Fruit fly (Drosophila melanogaster) whole organism, wandering third instar larva: ENCODE measurements around the gene CG42822.

ENCODE experiments used
- Abd-B ChIP-seq: fragments of >200 bp; optimal IDR thresholded peaks from 2 replicates; lab custom pipeline; 2017; ENCODE audit warnings: missing biosample characterization, missing genetic modification characterization
- CG32264 ChIP-seq: fragments of 200-800 bp; sonication (Bioruptor generic); optimal IDR thresholded peaks from 2 replicates; lab custom pipeline; 2016; ENCODE audit warnings: missing biosample characterization, missing genetic modification characterization
- CG9705 ChIP-seq: fragments of 200-800 bp; sonication (Bioruptor generic); optimal IDR thresholded peaks from 2 replicates; lab custom pipeline; 2018; ENCODE audit warnings: missing biosample characterization, mild to moderate bottlenecking, missing genetic modification characterization
- CrebA ChIP-seq: fragments of 200-800 bp; sonication (Bioruptor generic); optimal IDR thresholded peaks from 2 replicates; lab custom pipeline; 2016; ENCODE audit warnings: missing biosample characterization, mild to moderate bottlenecking, missing genetic modification characterization, borderline replicate concordance
- Dfd ChIP-seq: fragments of >200 bp; optimal IDR thresholded peaks from 2 replicates; lab custom pipeline; 2017; ENCODE audit warnings: missing biosample characterization, missing genetic modification characterization
- Dif ChIP-seq: fragments of 200-275, 200-300 bp; sonication (Bioruptor generic); optimal IDR thresholded peaks from 2 replicates; lab custom pipeline; 2018; ENCODE audit warnings: missing biosample characterization, missing genetic modification characterization; ENCODE audit not compliant: partially characterized antibody
- GATAd ChIP-seq: sonication (Bioruptor generic); optimal IDR thresholded peaks from 2 replicates; lab custom pipeline; 2016; ENCODE audit warnings: missing biosample characterization, missing genetic modification characterization
- HLH106 ChIP-seq: fragments of 200-800 bp; optimal IDR thresholded peaks from 3 replicates; lab custom pipeline; 2019; ENCODE audit warnings: missing biosample characterization, mild to moderate bottlenecking, missing genetic modification characterization, moderate library complexity
- Hnf4 ChIP-seq: fragments of 200-800 bp; sonication (Bioruptor generic); optimal IDR thresholded peaks from 2 replicates; lab custom pipeline; 2016; ENCODE audit warnings: missing biosample characterization, mild to moderate bottlenecking, missing genetic modification characterization
- Hr78 ChIP-seq: fragments of >200 bp; optimal IDR thresholded peaks from 2 replicates; lab custom pipeline; 2017; ENCODE audit warnings: missing biosample characterization, missing genetic modification characterization
- Jra ChIP-seq: sonication (Bioruptor generic); optimal IDR thresholded peaks from 2 replicates; lab custom pipeline; 2016; ENCODE audit warnings: missing biosample characterization, missing genetic modification characterization
- Mio ChIP-seq: sonication (Bioruptor generic); optimal IDR thresholded peaks from 2 replicates; lab custom pipeline; 2016; ENCODE audit warnings: missing biosample characterization, missing genetic modification characterization
- Myc ChIP-seq: fragments of >200 bp; optimal IDR thresholded peaks from 2 replicates; lab custom pipeline; 2017
- N ChIP-seq: fragments of >200 bp; optimal IDR thresholded peaks from 2 replicates; lab custom pipeline; 2018; ENCODE audit warnings: missing biosample characterization, missing external identifiers, missing genetic modification characterization
- OdsH ChIP-seq: fragments of 200-800 bp; sonication (Bioruptor generic); optimal IDR thresholded peaks from 2 replicates; lab custom pipeline; 2016; ENCODE audit warnings: missing biosample characterization, mild to moderate bottlenecking, missing genetic modification characterization
- Rel ChIP-seq, 2 experiments: fragments of 200-800 bp; sonication (Bioruptor generic) in 1 of 2; optimal IDR thresholded peaks; 2 replicates in 1 of 2; 3 replicates in 1 of 2; lab custom pipeline; 2016 to 2019; ENCODE audit warnings: mild to moderate bottlenecking in 2 of 2, missing biosample characterization in 2 of 2, missing genetic modification characterization in 2 of 2, moderate library complexity in 1 of 2
- Vsx2 ChIP-seq: fragments of 200-300, 225-300 bp; sonication (Bioruptor generic); optimal IDR thresholded peaks from 2 replicates; lab custom pipeline; 2018; ENCODE audit warnings: missing biosample characterization, missing genetic modification characterization; ENCODE audit not compliant: partially characterized antibody
- br ChIP-seq: fragments of 200-800 bp; sonication (Bioruptor generic); optimal IDR thresholded peaks from 2 replicates; lab custom pipeline; 2016; ENCODE audit warnings: missing biosample characterization, missing genetic modification characterization
- brk ChIP-seq: fragments of 200-800 bp; sonication (Bioruptor generic); optimal IDR thresholded peaks from 2 replicates; lab custom pipeline; 2016; ENCODE audit warnings: missing biosample characterization, mild to moderate bottlenecking, missing genetic modification characterization
- dl ChIP-seq, 2 experiments: fragments of 175-275, 200-275 bp in 1 of 2; fragments of 200-275 bp in 1 of 2; sonication (Bioruptor generic); optimal IDR thresholded peaks; lab custom pipeline; 2018; ENCODE audit warnings: mild to moderate bottlenecking in 2 of 2, missing biosample characterization in 2 of 2, missing genetic modification characterization in 2 of 2, moderate library complexity in 2 of 2; ENCODE audit not compliant: partially characterized antibody in 2 of 2, insufficient read depth in 1 of 2
- dmrt93B ChIP-seq: fragments of 200-800 bp; sonication (Bioruptor generic); optimal IDR thresholded peaks from 2 replicates; lab custom pipeline; 2018; ENCODE audit warnings: missing biosample characterization, mild to moderate bottlenecking, missing genetic modification characterization
- dsf ChIP-seq: sonication (Bioruptor generic); optimal IDR thresholded peaks from 2 replicates; lab custom pipeline; 2016; ENCODE audit warnings: missing biosample characterization, missing genetic modification characterization, borderline replicate concordance
- ey ChIP-seq: fragments of 200-800 bp; sonication (Bioruptor generic); optimal IDR thresholded peaks from 2 replicates; lab custom pipeline; 2016; ENCODE audit warnings: missing biosample characterization, missing genetic modification characterization
- foxo ChIP-seq, 2 experiments: fragments of 200-800 bp; sonication (Bioruptor generic); optimal IDR thresholded peaks; 2 replicates in 1 of 2; 3 replicates in 1 of 2; lab custom pipeline; 2016 to 2017; ENCODE audit warnings: missing biosample characterization in 2 of 2, missing genetic modification characterization in 2 of 2
- fru ChIP-seq: fragments of 200-800 bp; sonication (Bioruptor generic); optimal IDR thresholded peaks from 3 replicates; lab custom pipeline; 2016; ENCODE audit warnings: missing biosample characterization, mild to moderate bottlenecking, missing genetic modification characterization
- jim ChIP-seq: fragments of 175-275, 200-325 bp; sonication (Bioruptor generic); optimal IDR thresholded peaks from 2 replicates; lab custom pipeline; 2016; ENCODE audit warnings: missing biosample characterization, mild to moderate bottlenecking, missing genetic modification characterization
- psq ChIP-seq: fragments of 200-800 bp; sonication (Bioruptor generic); optimal IDR thresholded peaks from 3 replicates; lab custom pipeline; 2017; ENCODE audit warnings: missing biosample characterization, mild to moderate bottlenecking, missing genetic modification characterization, moderate library complexity
- rgr ChIP-seq: fragments of 200-800 bp; sonication (Bioruptor generic); optimal IDR thresholded peaks from 3 replicates; lab custom pipeline; 2016; ENCODE audit warnings: missing biosample characterization, mild to moderate bottlenecking, missing genetic modification characterization
- sv ChIP-seq: fragments of 200-800 bp; sonication (Bioruptor generic); optimal IDR thresholded peaks from 3 replicates; lab custom pipeline; 2016; ENCODE audit warnings: missing biosample characterization, missing genetic modification characterization
- usp ChIP-seq: fragments of >200 bp; optimal IDR thresholded peaks from 2 replicates; lab custom pipeline; 2017; ENCODE audit warnings: missing biosample characterization, missing genetic modification characterization
- woc ChIP-seq: sonication (Bioruptor generic); optimal IDR thresholded peaks from 2 replicates; lab custom pipeline; 2016; ENCODE audit warnings: missing biosample characterization, mild to moderate bottlenecking, missing genetic modification characterization

Gene CG42822

dm6 chr3R:17413601-17414000 lies at the start of gene CG42822:
CG42822 (plus strand) TSS chr3R:17413901.
- TF ChIP-seq HLH106 (no peak), dsf (GFP tag; lab: Kevin White, UChicago) (no peak), CG32264 (GFP tag; lab: Kevin White, UChicago) (no peak), woc (GFP tag; lab: Kevin White, UChicago) (no peak), psq (GFP tag; lab: Kevin White, UChicago) (no peak), Dif (no peak), Dfd (no peak), CrebA (GFP tag; lab: Kevin White, UChicago) (no peak)

- no peak for TF ChIP-seq br
- TF ChIP-seq usp (GFP tag; lab: Kevin White, UChicago) = no peak
- no peak for TF ChIP-seq Mio (GFP tag; lab: Kevin White, UChicago)
- TF ChIP-seq CG9705 (GFP tag; lab: Kevin White, UChicago) = no peak
- TF ChIP-seq CrebA (GFP tag; lab: Kevin White, UChicago) = no peak
- no peak for TF ChIP-seq Vsx2 (GFP tag; lab: Kevin White, UChicago)
- TF ChIP-seq Dif = no peak
- TF ChIP-seq Abd-B = no peak
- no peak for TF ChIP-seq Hr78
- TF ChIP-seq brk (GFP tag; lab: Kevin White, UChicago) = no peak
- no peak for TF ChIP-seq OdsH (GFP tag; lab: Kevin White, UChicago)
- TF ChIP-seq N = no peak
These were observed 47.7 kb upstream of the CG42822 start, which contains the start of gene beat-IIa for dm6 chr3R:17366023-17366422. beat-IIa (minus strand) TSS chr3R:17366119.

- TF ChIP-seq GATAd (GFP tag; lab: Kevin White, UChicago) (no peak), sv (GFP tag; lab: Kevin White, UChicago) (no peak), Myc (lab: Kevin White, UChicago) (no peak), CG9705 (GFP tag; lab: Kevin White, UChicago) (no peak), dl (GFP tag; optimal IDR thresholded peaks at IDR 0.05; lab: Kevin White, UChicago; ENCODE audit: insufficient read depth in 1 of 2, partially characterized antibody in 2 of 2) (no peak), Dif (no peak), OdsH (GFP tag; lab: Kevin White, UChicago) (no peak), Jra (no peak), HLH106 (no peak), CG32264 (GFP tag; lab: Kevin White, UChicago) (no peak), jim (no peak), rgr (GFP tag; lab: Kevin White, UChicago) (no peak), N (no peak), Rel (GFP tag; optimal IDR thresholded peaks at IDR 0.05; lab: Kevin White, UChicago) (no peak), Rel (tag; optimal IDR thresholded peaks at IDR 0.05; lab: Kevin White, UChicago) (no peak), dmrt93B (GFP tag; lab: Kevin White, UChicago) (no peak), Vsx2 (GFP tag; lab: Kevin White, UChicago) (no peak), usp (GFP tag; lab: Kevin White, UChicago) (no peak), Hnf4 (GFP tag; lab: Kevin White, UChicago) (no peak), CrebA (GFP tag; lab: Kevin White, UChicago) (no peak), Abd-B (no peak)
- TF ChIP-seq, all 38 proteins: peak for 0
These were observed 42.6 kb upstream of the CG42822 start for dm6 chr3R:17371094-17371493.

dm6 chr3R:17377503-17377902 lies 36.2 kb upstream of the CG42822 start:
- TF ChIP-seq ey (GFP tag; lab: Kevin White, UChicago) (no peak), Dif (peak; percentile 18), dl (GFP tag; optimal IDR thresholded peaks at IDR 0.05; lab: Kevin White, UChicago; ENCODE audit: insufficient read depth in 1 of 2, partially characterized antibody in 2 of 2) (peak in 1 of 2 experiments; percentile 39)

- TF ChIP-seq HLH106 = peak; percentile 36
- no peak for TF ChIP-seq Dif
- peak; percentile 8 for TF ChIP-seq fru (GFP tag; lab: Kevin White, UChicago)
- peak in 1 of 2 experiments; percentile 47 for TF ChIP-seq foxo (GFP tag; optimal IDR thresholded peaks at IDR 0.05; lab: Kevin White, UChicago)
These were observed 34.6 kb upstream of the CG42822 start for dm6 chr3R:17379051-17379450.
